Worm (Caenorhabditis elegans) whole organism, L2 larva: ENCODE data around the gene T11F9.1.

Experiments used
- ama-1 ChIP-seq: fragments of 150-350 bp; optimal IDR thresholded peaks from 2 replicates; lab custom pipeline; 2018; ENCODE audit warnings: inconsistent platforms
- ceh-16 ChIP-seq: fragments of 150-350 bp; optimal IDR thresholded peaks from 2 replicates; lab custom pipeline; 2014; ENCODE audit warnings: missing biosample characterization, missing genetic modification characterization
- elt-3 ChIP-seq: sonication (generic microtip); optimal IDR thresholded peaks from 2 replicates; lab custom pipeline; 2017; ENCODE audit warnings: missing biosample characterization, missing genetic modification characterization
- lsy-2 ChIP-seq, 2 experiments: fragments of 150-350 bp in 1 of 2; sonication (generic microtip) in 1 of 2; optimal IDR thresholded peaks; 2 replicates each; lab custom pipeline; 2014 to 2017; ENCODE audit warnings: missing biosample characterization in 2 of 2, missing genetic modification characterization in 2 of 2
- nhr-10 ChIP-seq: sonication (generic microtip); optimal IDR thresholded peaks from 2 replicates; lab custom pipeline; 2017; ENCODE audit warnings: missing biosample characterization, missing genetic modification characterization
- nhr-237 ChIP-seq: fragments of 150-350 bp; optimal IDR thresholded peaks from 2 replicates; lab custom pipeline; 2014; ENCODE audit warnings: missing biosample characterization, missing genetic modification characterization
- nhr-77 ChIP-seq: fragments of 150-350 bp; optimal IDR thresholded peaks from 2 replicates; lab custom pipeline; 2014; ENCODE audit warnings: missing biosample characterization, missing genetic modification characterization
- unc-62 ChIP-seq: fragments of 150-350 bp; optimal IDR thresholded peaks from 2 replicates; lab custom pipeline; 2014; ENCODE audit warnings: missing biosample characterization, missing genetic modification reagents, missing genetic modification characterization
- ztf-1 ChIP-seq: fragments of 200-800 bp; sonication (Bioruptor generic); conservative IDR thresholded peaks from 2 replicates; pipeline ENCODE4 v1.3.6; 2022; ENCODE audit warnings: missing genetic modification characterization, missing compliant biosample characterization

DNA sequence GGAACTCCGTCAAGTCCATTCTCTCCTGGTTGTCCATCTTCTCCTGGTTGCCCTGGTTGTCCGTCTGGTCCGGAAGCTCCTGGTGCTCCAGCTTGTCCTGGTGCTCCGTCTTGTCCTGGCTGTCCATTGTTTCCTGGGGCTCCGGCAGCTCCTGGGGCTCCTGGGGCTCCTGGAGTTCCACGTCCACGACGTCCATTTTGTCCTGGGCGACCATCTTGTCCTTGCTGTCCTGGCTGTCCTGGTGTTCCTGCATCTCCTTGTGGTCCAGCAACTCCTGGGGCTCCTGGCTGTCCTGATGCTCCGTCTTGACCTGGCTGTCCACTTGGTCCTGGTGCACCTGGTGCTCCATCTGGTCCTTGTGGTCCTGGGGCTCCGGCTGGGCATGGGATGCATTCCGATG, 10.0 kb upstream of the T11F9.1 start:
- TF ChIP-seq ama-1 (lab: Kevin White, UChicago) = no peak
- TF ChIP-seq nhr-77 (tag; lab: Kevin White, UChicago) = no peak
- no peak for TF ChIP-seq nhr-237 (tag; lab: Kevin White, UChicago)
- TF ChIP-seq elt-3 (tag; lab: Kevin White, UChicago) = no peak
- TF ChIP-seq unc-62 (GFP tag; lab: Kevin White, UChicago) = no peak
- TF ChIP-seq ceh-16 (tag; lab: Kevin White, UChicago) = no peak
- TF ChIP-seq ztf-1 = no peak
- no peak for TF ChIP-seq nhr-10
- TF ChIP-seq lsy-2 (tag; optimal IDR thresholded peaks at IDR 0.05; lab: Kevin White, UChicago) = no peak
